Worm (Caenorhabditis elegans): Measurements from ENCODE around the gene crh-2.
"Not testable (repeated sequence)": the region's sequence is repeated elsewhere in the genome, so short reads cannot be mapped to it uniquely, and the experiment has no call there.

crh-2 gene

DNA sequence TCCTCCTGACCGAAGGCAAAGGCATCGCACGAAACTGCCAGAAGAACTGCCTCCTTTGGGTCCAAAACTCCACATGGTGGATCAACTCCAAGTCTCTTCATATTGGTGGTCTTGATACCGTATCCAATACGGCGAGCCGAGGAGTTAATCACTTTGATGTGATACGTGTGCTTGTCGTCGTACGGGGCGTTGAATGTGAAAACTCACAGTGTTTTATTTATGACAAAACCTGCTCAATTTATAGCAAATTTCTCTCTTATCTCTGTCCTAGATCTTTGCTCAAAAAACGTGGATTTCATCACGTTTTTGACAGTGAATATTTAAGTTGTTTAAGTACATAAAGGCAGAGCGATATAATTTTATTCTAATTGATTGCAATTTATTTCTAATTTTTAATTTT is 28.6 kb downstream of the crh-2 start, which contains the start of gene F58A6.9:
Gene F58A6.9, minus strand, starts transcription at position 101 of the 400 bp plus-strand sequence.
- TF ChIP-seq ceh-28, nhr-25, ztf-4 (tag; optimal IDR thresholded peaks at IDR 0.05): not testable (repeated sequence)

ce11 chrII:5157525-5157924 is 29.8 kb downstream of the crh-2 start, which contains the start of gene srb-13:
TSS of gene srb-13 (minus strand) at chrII:5157625.
- TF ChIP-seq fos-1 (tag; optimal IDR thresholded peaks at IDR 0.05) (no peak), skn-1 (tag; optimal IDR thresholded peaks at IDR 0.05) (no peak), ceh-28 (tag; optimal IDR thresholded peaks at IDR 0.05) (no peak), R02D3.7 (tag; optimal IDR thresholded peaks at IDR 0.05) (no peak), ceh-82 (tag; optimal IDR thresholded peaks at IDR 0.05) (no peak), tbx-2 (tag; optimal IDR thresholded peaks at IDR 0.05) (no peak), nhr-43 (tag; optimal IDR thresholded peaks at IDR 0.05; ENCODE audit: poor library complexity, severe bottlenecking) (no peak), elt-2 (tag; optimal IDR thresholded peaks at IDR 0.05) (no peak), elt-1 (tag; optimal IDR thresholded peaks at IDR 0.05) (no peak), eor-1 (tag; optimal IDR thresholded peaks at IDR 0.05) (no peak), unc-62 (GFP tag; optimal IDR thresholded peaks at IDR 0.05) (no peak), lsy-12 (tag; optimal IDR thresholded peaks at IDR 0.05) (no peak), nhr-237 (tag; optimal IDR thresholded peaks at IDR 0.05) (no peak), sea-2 (GFP tag; optimal IDR thresholded peaks at IDR 0.05) (no peak), egl-27 (tag; optimal IDR thresholded peaks at IDR 0.05) (no peak), aly-2 (tag; optimal IDR thresholded peaks at IDR 0.05) (no peak), ztf-4 (tag; optimal IDR thresholded peaks at IDR 0.05) (no peak), fkh-2 (tag; optimal IDR thresholded peaks at IDR 0.05) (no peak), mdl-1 (tag; optimal IDR thresholded peaks at IDR 0.05) (no peak), ceh-16 (tag; optimal IDR thresholded peaks at IDR 0.05) (no peak)

ce11 chrII:5156983-5157382 is 30.4 kb downstream of the crh-2 start, which contains the start of gene msp-45:
TSS of gene msp-45 (minus strand) at chrII:5157083.
- no peak for TF ChIP-seq snpc-4 (tag; optimal IDR thresholded peaks at IDR 0.05)
- no peak for TF ChIP-seq ama-1 (optimal IDR thresholded peaks at IDR 0.05)
- no peak for TF ChIP-seq aly-2 (tag; optimal IDR thresholded peaks at IDR 0.05)
- TF ChIP-seq nhr-23 (tag; optimal IDR thresholded peaks at IDR 0.05): no peak
- no peak for TF ChIP-seq daf-12 (tag; optimal IDR thresholded peaks at IDR 0.05)
- TF ChIP-seq ceh-9 (tag; optimal IDR thresholded peaks at IDR 0.05): no peak
- no peak for TF ChIP-seq sea-2 (GFP tag; optimal IDR thresholded peaks at IDR 0.05)
- no peak for TF ChIP-seq eor-1 (tag; optimal IDR thresholded peaks at IDR 0.05)

- TF ChIP-seq ceh-9 (tag; optimal IDR thresholded peaks at IDR 0.05): no peak
- no peak for TF ChIP-seq ceh-82 (tag; optimal IDR thresholded peaks at IDR 0.05)
- no peak for TF ChIP-seq nhr-23 (tag; optimal IDR thresholded peaks at IDR 0.05)
- no peak for TF ChIP-seq jun-1 (tag; optimal IDR thresholded peaks at IDR 0.05)
- TF ChIP-seq ceh-16 (tag; optimal IDR thresholded peaks at IDR 0.05): no peak
- no peak for TF ChIP-seq nfya-1 (tag; optimal IDR thresholded peaks at IDR 0.05; ENCODE audit: insufficient read depth)
- no peak for TF ChIP-seq tbx-2 (tag; optimal IDR thresholded peaks at IDR 0.05)
- TF ChIP-seq daf-12 (tag; optimal IDR thresholded peaks at IDR 0.05): no peak
- no peak for TF ChIP-seq lsy-12 (tag; optimal IDR thresholded peaks at IDR 0.05)
- TF ChIP-seq lin-39 (tag; optimal IDR thresholded peaks at IDR 0.05): no peak
Measured at ce11 chrII:5154540-5154939, 32.8 kb downstream of the crh-2 start, which contains the start of gene srb-12. TSS of gene srb-12 (minus strand) at chrII:5154640.

DNA sequence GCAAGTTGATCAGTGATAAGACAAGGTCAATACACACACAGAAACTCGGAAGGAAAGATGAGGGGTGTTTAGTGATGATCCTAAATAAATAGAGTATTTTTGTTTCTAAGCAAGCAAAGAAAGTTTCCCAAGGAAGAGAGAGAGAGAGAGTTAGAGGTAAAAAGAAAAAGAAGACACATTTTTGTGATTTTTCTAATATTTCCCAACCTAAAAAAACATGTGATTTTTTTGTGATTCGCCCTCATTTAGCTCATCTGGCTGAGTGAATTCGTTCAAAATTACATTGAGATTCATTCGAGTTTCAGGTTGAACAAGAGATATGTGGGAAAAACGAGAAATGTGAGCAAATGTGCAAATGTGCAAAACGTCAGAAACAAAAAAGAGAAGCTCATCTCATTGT is 36.5 kb downstream of the crh-2 start, which contains the start of gene srb-16:
Gene srb-16, minus strand, starts transcription at position 101 of the 400 bp plus-strand sequence.
- TF ChIP-seq ztf-11 (tag; optimal IDR thresholded peaks at IDR 0.05) (no peak), nhr-67 (tag; optimal IDR thresholded peaks at IDR 0.05) (no peak), ceh-9 (tag; optimal IDR thresholded peaks at IDR 0.05) (no peak), ama-1 (optimal IDR thresholded peaks at IDR 0.05) (no peak), ceh-28 (tag; optimal IDR thresholded peaks at IDR 0.05) (no peak), pha-4 (tag; optimal IDR thresholded peaks at IDR 0.05) (no peak), nhr-237 (tag; optimal IDR thresholded peaks at IDR 0.05) (no peak)

DNA sequence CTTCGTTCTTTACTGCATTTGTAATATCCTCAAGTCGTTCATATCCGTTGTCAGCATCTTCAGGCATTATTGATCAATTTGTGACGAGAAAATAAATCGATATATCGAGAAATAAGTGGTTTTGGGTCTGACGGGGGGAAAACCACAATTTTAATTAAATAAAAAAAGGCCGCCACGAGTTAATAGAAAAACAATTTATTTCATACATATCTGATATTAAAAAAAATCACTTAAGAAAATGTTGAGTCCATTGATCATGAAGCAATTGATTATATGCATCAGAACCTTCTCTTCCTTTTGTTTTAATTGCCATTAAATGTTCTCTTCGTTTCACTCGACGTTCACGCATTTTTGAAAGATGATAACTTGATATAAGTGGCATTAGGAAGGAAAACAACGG is 39.0 kb downstream of the crh-2 start, which contains the start of gene F58A6.5:
Gene F58A6.5, minus strand, starts transcription at position 101 of the 400 bp plus-strand sequence.
- TF ChIP-seq nfya-1 (tag; optimal IDR thresholded peaks at IDR 0.05; ENCODE audit: insufficient read depth) (no peak), nhr-11 (tag; optimal IDR thresholded peaks at IDR 0.05) (no peak), elt-2 (tag; optimal IDR thresholded peaks at IDR 0.05) (no peak), ztf-4 (tag; optimal IDR thresholded peaks at IDR 0.05) (no peak), nhr-28 (tag; optimal IDR thresholded peaks at IDR 0.05) (no peak), skn-1 (tag; optimal IDR thresholded peaks at IDR 0.05) (no peak), nhr-25 (tag; optimal IDR thresholded peaks at IDR 0.05) (no peak)
